Worm (Caenorhabditis elegans) whole organism, L4 larva: ENCODE data around the gene K06A4.2.

Experiments
- aly-2 ChIP-seq: sonication (generic microtip); optimal IDR thresholded peaks from 2 replicates; lab custom pipeline; 2018; ENCODE audit warnings: missing biosample characterization, missing genetic modification characterization
- ceh-20 ChIP-seq: fragments of 200-800 bp; sonication (Bioruptor generic); IDR thresholded peaks from 2 replicates; pipeline ENCODE4 v1.3.6; 2022; ENCODE audit warnings: missing genetic modification reagents, missing genetic modification characterization, missing compliant biosample characterization
- cey-2 ChIP-seq: sonication (generic microtip); optimal IDR thresholded peaks from 3 replicates; lab custom pipeline; 2017; ENCODE audit warnings: missing genetic modification characterization, mild to moderate bottlenecking, missing compliant biosample characterization, antibody characterized with exemption, borderline replicate concordance; ENCODE audit not compliant: insufficient read depth
- dmd-6 ChIP-seq: fragments of 200-800 bp; sonication (Bioruptor generic); IDR thresholded peaks from 2 replicates; pipeline ENCODE4 v1.3.6; 2022; ENCODE audit warnings: missing genetic modification reagents, missing genetic modification characterization, missing compliant biosample characterization
- dpl-1 ChIP-seq: fragments of 150-350 bp; optimal IDR thresholded peaks from 2 replicates; lab custom pipeline; 2014; ENCODE audit warnings: missing biosample characterization, missing genetic modification reagents, missing genetic modification characterization
- dve-1 ChIP-seq: sonication (generic microtip); optimal IDR thresholded peaks from 2 replicates; lab custom pipeline; 2017; ENCODE audit warnings: antibody characterized with exemption, mild to moderate bottlenecking, missing genetic modification characterization, missing compliant biosample characterization; ENCODE audit not compliant: insufficient read depth
- lin-13 ChIP-seq: fragments of 150-350 bp; optimal IDR thresholded peaks from 2 replicates; lab custom pipeline; 2014; ENCODE audit warnings: missing biosample characterization, missing genetic modification reagents, missing genetic modification characterization
- nhr-41 ChIP-seq: fragments of 200-800 bp; sonication (Bioruptor generic); IDR thresholded peaks from 2 replicates; pipeline ENCODE4 v1.3.6; 2022; ENCODE audit warnings: missing genetic modification reagents, missing genetic modification characterization, missing compliant biosample characterization
- nhr-76 ChIP-seq: fragments of 150-350 bp; optimal IDR thresholded peaks from 2 replicates; lab custom pipeline; 2014; ENCODE audit warnings: missing biosample characterization, missing genetic modification characterization
- pqm-1 ChIP-seq: sonication (generic microtip); optimal IDR thresholded peaks from 2 replicates; lab custom pipeline; 2017; ENCODE audit warnings: missing biosample characterization, missing genetic modification characterization
- skn-1 ChIP-seq: fragments of 150-350 bp; optimal IDR thresholded peaks from 2 replicates; lab custom pipeline; 2014; ENCODE audit warnings: missing biosample characterization, missing genetic modification characterization

DNA sequence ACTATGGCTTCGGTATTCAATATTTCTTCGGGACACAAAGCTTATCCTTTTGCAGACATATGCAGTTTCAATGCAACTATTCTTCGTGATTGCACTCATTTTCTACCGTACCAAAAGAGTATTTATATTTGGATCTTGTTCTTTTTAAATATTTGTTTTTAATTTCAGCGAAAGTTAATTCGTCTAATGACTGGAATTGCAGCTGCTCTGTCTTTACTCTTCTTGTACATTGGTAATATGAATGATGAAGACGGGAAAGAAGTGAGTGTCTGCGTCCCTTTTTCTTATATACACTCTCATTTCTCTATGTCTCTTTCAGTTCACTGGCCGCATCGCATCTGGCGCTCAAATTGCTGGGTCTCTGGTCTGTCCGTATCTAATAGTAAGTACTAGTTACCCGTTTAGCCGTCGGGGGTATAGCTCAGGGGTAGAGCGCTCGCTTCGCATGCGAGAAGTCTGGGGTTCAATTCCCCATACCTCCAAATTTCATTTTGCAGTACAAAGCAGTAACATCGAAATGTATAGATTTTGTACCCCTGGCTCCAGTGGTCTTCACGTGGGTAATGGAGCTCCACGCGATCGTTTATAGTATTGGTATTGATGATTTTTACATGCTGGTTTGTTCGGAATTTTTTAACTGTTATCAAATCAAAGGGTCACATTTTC lies 19.3 kb downstream of the K06A4.2 start:
- TF ChIP-seq nhr-41 (GFP tag; lab: Robert Waterston, UW) (peak; percentile 62; the same call in 1 of the 2 replicates), ceh-20 (GFP tag; lab: Robert Waterston, UW) (peak; percentile 84), skn-1 (tag; lab: Kevin White, UChicago) (no peak), dve-1 (tag; lab: Kevin White, UChicago) (no peak), aly-2 (tag; lab: Kevin White, UChicago) (no peak), cey-2 (tag; lab: Kevin White, UChicago) (no peak), dmd-6 (GFP tag; lab: Robert Waterston, UW) (peak; percentile 84), lin-13 (GFP tag; lab: Kevin White, UChicago) (no peak), dpl-1 (GFP tag; lab: Kevin White, UChicago) (peak; percentile 21), nhr-76 (tag; lab: Kevin White, UChicago) (no peak), pqm-1 (tag; lab: Kevin White, UChicago) (no peak)
